Fruit fly (Drosophila melanogaster): ENCODE results near the gene Cpr97Ea.

Cpr97Ea gene

DNA sequence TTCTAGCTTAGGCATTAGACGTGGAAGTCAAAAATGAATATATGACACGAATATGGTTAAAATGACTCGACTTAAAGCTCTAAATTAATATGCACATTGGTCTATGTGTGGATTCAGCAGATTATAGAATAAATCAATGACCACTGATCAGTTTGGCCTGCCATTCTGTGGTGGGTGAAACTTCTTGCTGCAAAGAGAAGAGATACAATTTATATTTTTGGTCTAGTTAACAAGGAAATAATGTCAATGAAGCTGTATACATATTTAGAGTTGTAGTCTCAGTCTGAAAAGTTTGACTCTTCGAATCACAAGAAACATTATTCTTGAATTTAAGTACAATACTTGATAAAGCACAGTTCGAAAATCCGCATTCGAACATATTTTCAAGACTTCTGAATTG, 22.4 kb downstream of the Cpr97Ea start, which contains the start of gene CG43935:
Gene CG43935, plus strand, starts transcription at position 301 of the 400 bp plus-strand sequence.
- TF ChIP-seq Dif (GFP tag; optimal IDR thresholded peaks at IDR 0.05; ENCODE audit: partially characterized antibody) (no peak), lola (GFP tag; optimal IDR thresholded peaks at IDR 0.05) (no peak), foxo (GFP tag; optimal IDR thresholded peaks at IDR 0.05) (no peak), dsf (GFP tag; optimal IDR thresholded peaks at IDR 0.05; ENCODE audit: borderline replicate concordance) (no peak), br (GFP tag; optimal IDR thresholded peaks at IDR 0.05) (no peak), sv (GFP tag; optimal IDR thresholded peaks at IDR 0.05) (no peak), usp (GFP tag; optimal IDR thresholded peaks at IDR 0.05) (no peak), Abd-B (GFP tag; optimal IDR thresholded peaks at IDR 0.05) (no peak), fru (GFP tag; optimal IDR thresholded peaks at IDR 0.05) (no peak), Jra (GFP tag; optimal IDR thresholded peaks at IDR 0.05) (no peak), psq (GFP tag; optimal IDR thresholded peaks at IDR 0.05) (no peak), sage (GFP tag; optimal IDR thresholded peaks at IDR 0.05) (no peak), HLH106 (tag; optimal IDR thresholded peaks at IDR 0.05) (no peak), CG32264 (GFP tag; optimal IDR thresholded peaks at IDR 0.05) (no peak), brk (GFP tag; optimal IDR thresholded peaks at IDR 0.05) (no peak), jim (GFP tag; optimal IDR thresholded peaks at IDR 0.05) (no peak), CG9705 (GFP tag; optimal IDR thresholded peaks at IDR 0.05) (no peak)

DNA sequence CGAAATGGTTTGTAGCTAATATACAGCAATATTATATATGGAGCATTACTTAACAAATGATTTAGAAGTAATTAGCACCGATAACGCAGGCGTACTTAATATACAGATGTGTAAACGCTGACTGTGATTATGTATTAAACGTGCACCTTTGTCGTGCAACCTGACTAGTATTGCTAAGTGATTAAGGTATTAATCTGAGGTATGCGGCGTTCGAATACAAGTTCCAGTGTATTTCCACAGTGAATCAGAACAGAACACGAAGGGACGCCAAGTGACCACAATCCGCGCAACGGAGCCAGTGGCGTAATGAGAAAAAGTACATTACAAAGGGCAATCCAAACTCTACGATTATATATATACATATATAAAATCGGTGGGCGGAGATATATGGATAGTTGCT, 23.5 kb downstream of the Cpr97Ea start, which contains the start of gene Nep5:
Gene Nep5, minus strand, starts transcription at position 101 of the 400 bp plus-strand sequence.
- TF ChIP-seq OdsH (GFP tag; optimal IDR thresholded peaks at IDR 0.05) (no peak), fru (GFP tag; optimal IDR thresholded peaks at IDR 0.05) (no peak), Mio (GFP tag; optimal IDR thresholded peaks at IDR 0.05) (no peak), lola (GFP tag; optimal IDR thresholded peaks at IDR 0.05) (no peak), Rel (GFP tag; optimal IDR thresholded peaks at IDR 0.05) (no peak), Rel (tag; optimal IDR thresholded peaks at IDR 0.05) (no peak), jim (GFP tag; optimal IDR thresholded peaks at IDR 0.05) (no peak)

DNA sequence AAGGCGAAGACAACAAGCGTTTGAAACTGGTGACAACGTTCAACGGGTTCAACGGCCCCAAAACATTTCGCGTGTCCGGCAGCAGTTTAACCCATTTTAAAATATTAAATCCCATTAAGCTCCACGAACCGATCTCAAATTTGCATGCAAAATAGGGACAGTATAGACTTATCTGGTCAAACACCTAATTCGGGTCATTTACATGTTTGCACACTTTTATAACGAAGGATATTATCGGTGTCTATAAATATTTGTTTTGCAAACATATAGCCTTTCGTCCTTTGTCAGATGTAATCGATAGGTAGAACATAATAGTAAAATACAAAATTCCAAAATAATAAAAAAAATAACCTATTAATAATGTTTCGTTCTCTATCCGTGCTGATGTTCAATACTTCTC, 25.7 kb downstream of the Cpr97Ea start, which contains the start of gene CG34292:
Gene CG34292, plus strand, starts transcription at position 301 of the 400 bp plus-strand sequence.
- TF ChIP-seq brk (GFP tag; optimal IDR thresholded peaks at IDR 0.05) (no peak), Hnf4 (GFP tag; optimal IDR thresholded peaks at IDR 0.05) (no peak), h (GFP tag; optimal IDR thresholded peaks at IDR 0.05) (no peak), rgr (GFP tag; optimal IDR thresholded peaks at IDR 0.05) (no peak), Sp1 (GFP tag; optimal IDR thresholded peaks at IDR 0.05) (no peak), Dfd (GFP tag; optimal IDR thresholded peaks at IDR 0.05) (no peak), br (GFP tag; optimal IDR thresholded peaks at IDR 0.05) (no peak), ey (GFP tag; optimal IDR thresholded peaks at IDR 0.05) (no peak), CrebA (GFP tag; optimal IDR thresholded peaks at IDR 0.05; ENCODE audit: borderline replicate concordance) (no peak), Rel (GFP tag; optimal IDR thresholded peaks at IDR 0.05) (no peak), Rel (tag; optimal IDR thresholded peaks at IDR 0.05) (no peak), Vsx2 (GFP tag; optimal IDR thresholded peaks at IDR 0.05; ENCODE audit: partially characterized antibody) (no peak), lola (GFP tag; optimal IDR thresholded peaks at IDR 0.05) (no peak), Myc (optimal IDR thresholded peaks at IDR 0.05) (no peak), sv (GFP tag; optimal IDR thresholded peaks at IDR 0.05) (no peak), tai (GFP tag; optimal IDR thresholded peaks at IDR 0.05) (no peak), CG9705 (GFP tag; optimal IDR thresholded peaks at IDR 0.05) (no peak), Hr78 (GFP tag; optimal IDR thresholded peaks at IDR 0.05) (no peak), Hr83 (GFP tag; optimal IDR thresholded peaks at IDR 0.05; ENCODE audit: poor library complexity, severe bottlenecking) (no peak), dmrt93B (GFP tag; optimal IDR thresholded peaks at IDR 0.05) (no peak), dl (GFP tag; optimal IDR thresholded peaks at IDR 0.05; ENCODE audit: insufficient read depth in 1 of 2, partially characterized antibody in 2 of 2) (no peak)

DNA sequence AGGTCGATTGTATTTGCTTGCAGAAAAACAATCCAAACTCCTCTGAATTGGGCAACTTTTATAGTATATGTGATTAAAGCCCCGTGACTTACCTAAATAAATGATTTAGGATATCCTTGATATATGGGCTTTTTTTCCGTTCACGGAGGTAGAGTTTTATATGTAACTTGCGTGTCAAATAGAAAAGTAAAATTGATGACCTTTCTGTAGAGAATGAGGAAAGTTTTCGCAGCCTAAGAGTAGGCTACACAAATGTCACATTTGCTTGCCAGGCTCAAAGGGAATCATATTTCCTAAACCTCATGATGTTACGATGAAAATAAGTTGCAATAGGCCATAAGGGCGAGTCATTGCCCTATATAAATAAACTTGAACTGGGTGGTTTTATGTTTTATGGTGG, 31.4 kb downstream of the Cpr97Ea start:
- TF ChIP-seq OdsH (GFP tag; optimal IDR thresholded peaks at IDR 0.05): no peak
- peak; percentile 14 for TF ChIP-seq Myc (optimal IDR thresholded peaks at IDR 0.05)

Data from whole organism, wandering third instar larva.